Fruit fly (Drosophila melanogaster): ENCODE data around the gene MED20.

MED20 gene

dm6 chr2L:8030102-8030501 is 42.5 kb downstream of the MED20 start (continued):
- TF ChIP-seq NK7.1 (GFP tag; optimal IDR thresholded peaks at IDR 0.05) (no peak), chinmo (GFP tag; IDR thresholded peaks at IDR 0.05; ENCODE audit: partially characterized antibody) (no peak), stc (GFP tag; IDR thresholded peaks at IDR 0.05) (peak; percentile 34; the same call in 1 of the 2 replicates), so (GFP tag; IDR thresholded peaks at IDR 0.05) (no peak), pzg (GFP tag; optimal IDR thresholded peaks at IDR 0.05) (no peak), CG13296 (GFP tag; optimal IDR thresholded peaks at IDR 0.05) (no peak), CG31365 (tag; optimal IDR thresholded peaks at IDR 0.05) (no peak), gce (GFP tag; IDR thresholded peaks at IDR 0.05) (no peak), CG4820 (GFP tag; optimal IDR thresholded peaks at IDR 0.05) (no peak), knrl (GFP tag; IDR thresholded peaks at IDR 0.05; ENCODE audit: partially characterized antibody) (peak; percentile 17; the same call in 1 of the 3 replicates), bsh (GFP tag; optimal IDR thresholded peaks at IDR 0.05) (no peak), CG7839 (tag; optimal IDR thresholded peaks at IDR 0.05) (no peak), CG11695 (GFP tag; IDR thresholded peaks at IDR 0.05) (no peak), Sry-δ (GFP tag; optimal IDR thresholded peaks at IDR 0.05) (peak; percentile 58), bowl (GFP tag; IDR thresholded peaks at IDR 0.05) (no peak), Stat92E (GFP tag; optimal IDR thresholded peaks at IDR 0.05) (no peak), gsb (GFP tag; IDR thresholded peaks at IDR 0.05) (no peak), aop (GFP tag; IDR thresholded peaks at IDR 0.05) (no peak), kay (GFP tag; optimal IDR thresholded peaks at IDR 0.05) (no peak), bigmax (GFP tag; optimal IDR thresholded peaks at IDR 0.05) (no peak), CG7556 (GFP tag; optimal IDR thresholded peaks at IDR 0.05) (no peak), eyg (GFP tag; optimal IDR thresholded peaks at IDR 0.05) (no peak), CG13287 (GFP tag; IDR thresholded peaks at IDR 0.05; ENCODE audit: partially characterized antibody) (peak; percentile 40), CG14050 (GFP tag; IDR thresholded peaks at IDR 0.05) (no peak), Nf-YB (GFP tag; optimal IDR thresholded peaks at IDR 0.05) (no peak), CG43689 (GFP tag; IDR thresholded peaks at IDR 0.05) (no peak), CrebB (tag; optimal IDR thresholded peaks at IDR 0.05) (no peak), CG9932 (GFP tag; IDR thresholded peaks at IDR 0.05) (peak; percentile 15; the same call in 1 of the 2 replicates), gro (GFP tag; optimal IDR thresholded peaks at IDR 0.05) (no peak), CG30403 (GFP tag; optimal IDR thresholded peaks at IDR 0.05) (no peak), bbx (GFP tag; IDR thresholded peaks at IDR 0.05; ENCODE audit: partially characterized antibody) (0 out of 2 replicates have a peak, but pooled peaks have one; percentile 20), cas (GFP tag; IDR thresholded peaks at IDR 0.05) (no peak), CG11504 (tag; optimal IDR thresholded peaks at IDR 0.05) (no peak), Bteb2 (GFP tag; optimal IDR thresholded peaks at IDR 0.05) (no peak), Asciz (GFP tag; optimal IDR thresholded peaks at IDR 0.05) (no peak), dm (GFP tag; optimal IDR thresholded peaks at IDR 0.05) (no peak), Antp (GFP tag; optimal IDR thresholded peaks at IDR 0.05) (no peak), danr (GFP tag; IDR thresholded peaks at IDR 0.05) (no peak), CG10654 (GFP tag; optimal IDR thresholded peaks at IDR 0.05) (no peak), Fer2 (tag; optimal IDR thresholded peaks at IDR 0.05) (no peak), Nf-YA (GFP tag; IDR thresholded peaks at IDR 0.05) (no peak), Gsc (GFP tag; IDR thresholded peaks at IDR 0.05) (no peak), Med (GFP tag) (peak; percentile 62), Abd-B (GFP tag; optimal IDR thresholded peaks at IDR 0.05) (no peak)

All from whole organism, embryonic.